Worm (Caenorhabditis elegans): ENCODE data around the gene ZK1240.11.

The ZK1240.11 gene

DNA sequence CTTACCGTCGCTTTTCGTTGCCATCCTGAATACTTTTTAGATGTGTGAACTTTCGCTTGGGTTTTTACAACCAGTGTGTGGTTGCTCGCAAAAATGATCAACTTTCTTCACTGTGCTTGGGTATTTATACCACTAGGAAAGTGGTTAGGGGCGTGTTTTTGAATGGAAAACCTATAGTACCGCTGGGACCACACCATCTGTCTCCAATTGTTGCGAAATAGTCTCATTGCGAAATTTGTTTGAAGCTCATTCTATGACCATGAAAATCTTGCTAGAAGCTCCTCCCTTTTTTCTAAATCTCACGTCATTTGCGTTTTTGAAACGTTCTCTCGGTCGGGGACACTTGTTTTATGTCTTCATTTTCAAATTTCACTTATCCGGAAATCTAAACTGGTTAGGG is 36.3 kb upstream of the ZK1240.11 start, which contains the start of the genes K09F6.10 and K09F6.13:
Gene K09F6.10, minus strand, starts transcription at position 86 of the 400 bp plus-strand sequence.
Gene K09F6.13, plus strand, starts transcription at position 317 of the 400 bp plus-strand sequence.
- TF ChIP-seq nhr-23 (tag; optimal IDR thresholded peaks at IDR 0.05) (no peak), lin-39 (tag; optimal IDR thresholded peaks at IDR 0.05) (peak; percentile 33)

DNA sequence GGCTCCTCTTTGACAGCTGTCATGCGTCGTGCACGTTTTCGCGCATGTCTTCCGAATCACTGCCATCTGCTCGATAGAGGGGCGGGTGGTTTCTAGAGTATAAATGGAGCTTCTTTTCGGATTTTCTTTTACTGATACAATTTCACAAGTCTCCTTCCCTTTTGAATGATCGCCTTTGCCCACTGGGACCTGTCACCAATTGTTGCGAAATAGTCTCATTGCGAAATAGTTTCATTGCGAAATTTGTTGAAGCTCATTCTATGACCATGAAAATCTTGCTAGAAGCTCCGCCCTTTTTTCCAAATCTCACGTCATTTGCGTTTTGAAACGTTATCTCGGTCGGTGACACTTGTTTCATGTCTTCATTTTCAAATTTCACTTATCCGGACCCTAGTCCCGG is 35.6 kb upstream of the ZK1240.11 start:
- TF ChIP-seq ceh-9 (tag; optimal IDR thresholded peaks at IDR 0.05) (no peak), mdl-1 (tag; optimal IDR thresholded peaks at IDR 0.05) (no peak), sea-2 (GFP tag; optimal IDR thresholded peaks at IDR 0.05) (no peak), ceh-16 (tag; optimal IDR thresholded peaks at IDR 0.05) (no peak), daf-12 (tag; optimal IDR thresholded peaks at IDR 0.05) (no peak), snpc-4 (tag; optimal IDR thresholded peaks at IDR 0.05) (no peak), egl-5 (tag; optimal IDR thresholded peaks at IDR 0.05) (no peak), ceh-82 (tag; optimal IDR thresholded peaks at IDR 0.05) (peak; percentile 24), lin-39 (tag; optimal IDR thresholded peaks at IDR 0.05) (peak; percentile 54), nhr-67 (tag; optimal IDR thresholded peaks at IDR 0.05) (no peak), nhr-23 (tag; optimal IDR thresholded peaks at IDR 0.05) (no peak), nhr-12 (tag; optimal IDR thresholded peaks at IDR 0.05) (no peak), ama-1 (optimal IDR thresholded peaks at IDR 0.05) (no peak), ztf-11 (tag; optimal IDR thresholded peaks at IDR 0.05) (no peak), nhr-43 (tag; optimal IDR thresholded peaks at IDR 0.05; ENCODE audit: poor library complexity, severe bottlenecking) (no peak), lin-15B (tag; optimal IDR thresholded peaks at IDR 0.05) (no peak), elt-3 (tag; optimal IDR thresholded peaks at IDR 0.05) (no peak), jun-1 (tag; optimal IDR thresholded peaks at IDR 0.05) (no peak), fkh-2 (tag; optimal IDR thresholded peaks at IDR 0.05) (no peak), unc-62 (GFP tag; optimal IDR thresholded peaks at IDR 0.05) (peak; percentile 11), nfya-1 (tag; optimal IDR thresholded peaks at IDR 0.05; ENCODE audit: insufficient read depth) (no peak)

ce11 chrII:2292027-2292426 is 33.0 kb upstream of the ZK1240.11 start, which contains the start of gene K09F6.7:
Gene K09F6.7 (minus strand): TSS chrII:2292127.
- TF ChIP-seq hmg-11 (tag; optimal IDR thresholded peaks at IDR 0.05): no peak
- TF ChIP-seq skn-1 (tag; optimal IDR thresholded peaks at IDR 0.05): no peak
- TF ChIP-seq jun-1 (tag; optimal IDR thresholded peaks at IDR 0.05): no peak
- no peak for TF ChIP-seq nhr-237 (tag; optimal IDR thresholded peaks at IDR 0.05)
- no peak for TF ChIP-seq ztf-11 (tag; optimal IDR thresholded peaks at IDR 0.05)
- no peak for TF ChIP-seq tbx-2 (tag; optimal IDR thresholded peaks at IDR 0.05)
- no peak for TF ChIP-seq lin-15B (tag; optimal IDR thresholded peaks at IDR 0.05)
- no peak for TF ChIP-seq unc-39 (tag; optimal IDR thresholded peaks at IDR 0.05)
- TF ChIP-seq unc-62 (GFP tag; optimal IDR thresholded peaks at IDR 0.05): no peak

DNA sequence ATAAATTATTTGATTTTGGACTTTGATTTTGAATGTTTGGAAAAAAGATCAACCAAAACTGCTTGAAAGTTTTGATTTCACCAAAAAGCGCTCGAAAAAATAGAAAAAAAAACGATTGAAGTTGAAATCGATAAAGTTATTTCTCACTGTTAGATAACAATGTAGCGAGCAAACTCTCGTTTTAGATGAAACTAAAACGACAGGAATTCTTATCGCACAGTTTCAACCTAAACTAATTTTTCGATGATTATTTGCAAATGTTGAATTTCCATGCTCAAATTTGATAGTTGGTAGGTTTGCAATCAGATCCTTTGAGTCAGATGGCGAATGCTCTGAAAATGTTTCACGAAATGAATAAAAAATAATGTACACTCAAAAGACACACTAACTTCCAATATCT is 32.5 kb upstream of the ZK1240.11 start:
- TF ChIP-seq jun-1 (tag; optimal IDR thresholded peaks at IDR 0.05) (no peak), pqm-1 (tag; optimal IDR thresholded peaks at IDR 0.05) (peak; percentile 1), hmg-11 (tag; optimal IDR thresholded peaks at IDR 0.05) (no peak), elt-2 (tag; optimal IDR thresholded peaks at IDR 0.05) (peak; percentile 46)

- TF ChIP-seq nhr-76 (tag; optimal IDR thresholded peaks at IDR 0.05): no peak
- no peak for TF ChIP-seq lin-15B (tag; optimal IDR thresholded peaks at IDR 0.05)
- TF ChIP-seq nhr-77 (tag; optimal IDR thresholded peaks at IDR 0.05): no peak
- TF ChIP-seq elt-2 (tag; optimal IDR thresholded peaks at IDR 0.05): no peak
- TF ChIP-seq ceh-82 (tag; optimal IDR thresholded peaks at IDR 0.05): no peak
- no peak for TF ChIP-seq mdl-1 (tag; optimal IDR thresholded peaks at IDR 0.05)
- TF ChIP-seq elt-1 (tag; optimal IDR thresholded peaks at IDR 0.05): no peak
- TF ChIP-seq eor-1 (tag; optimal IDR thresholded peaks at IDR 0.05): no peak
- no peak for TF ChIP-seq lsy-12 (tag; optimal IDR thresholded peaks at IDR 0.05)
- no peak for TF ChIP-seq ZK546.5 (tag; optimal IDR thresholded peaks at IDR 0.05)
- no peak for TF ChIP-seq R02D3.7 (tag; optimal IDR thresholded peaks at IDR 0.05)
These were observed 29.2 kb upstream of the ZK1240.11 start, which contains the start of gene fbxc-25 for ce11 chrII:2295817-2296315. Gene fbxc-25 (minus strand): TSS chrII:2296265.
